Worm (Caenorhabditis elegans) whole organism, L2 larva: ENCODE measurements around the gene mbr-1.

Experiments
- dmd-4 ChIP-seq: sonication (generic microtip); optimal IDR thresholded peaks from 2 replicates; lab custom pipeline; 2017; ENCODE audit warnings: missing biosample characterization, missing genetic modification characterization
- fos-1 ChIP-seq: fragments of 150-350 bp; optimal IDR thresholded peaks from 2 replicates; lab custom pipeline; 2014; ENCODE audit warnings: missing biosample characterization, missing genetic modification characterization
- nhr-11 ChIP-seq: fragments of 150-350 bp; optimal IDR thresholded peaks from 2 replicates; lab custom pipeline; 2014; ENCODE audit warnings: missing biosample characterization, missing genetic modification characterization
- snpc-4 ChIP-seq: fragments of 150-350 bp; optimal IDR thresholded peaks from 2 replicates; lab custom pipeline; 2014; ENCODE audit warnings: missing biosample characterization, missing genetic modification characterization
- unc-62 ChIP-seq: fragments of 150-350 bp; optimal IDR thresholded peaks from 2 replicates; lab custom pipeline; 2014; ENCODE audit warnings: missing biosample characterization, missing genetic modification reagents, missing genetic modification characterization

- TF ChIP-seq snpc-4 (tag; lab: Kevin White, UChicago) (no peak), fos-1 (peak; percentile 92), unc-62 (no peak), dmd-4 (no peak), nhr-11 (tag; lab: Kevin White, UChicago) (no peak)
Measured at ce11 chrX:10684533-10684932, 37.3 kb downstream of the mbr-1 start.
